In the genomic region with DNA sequence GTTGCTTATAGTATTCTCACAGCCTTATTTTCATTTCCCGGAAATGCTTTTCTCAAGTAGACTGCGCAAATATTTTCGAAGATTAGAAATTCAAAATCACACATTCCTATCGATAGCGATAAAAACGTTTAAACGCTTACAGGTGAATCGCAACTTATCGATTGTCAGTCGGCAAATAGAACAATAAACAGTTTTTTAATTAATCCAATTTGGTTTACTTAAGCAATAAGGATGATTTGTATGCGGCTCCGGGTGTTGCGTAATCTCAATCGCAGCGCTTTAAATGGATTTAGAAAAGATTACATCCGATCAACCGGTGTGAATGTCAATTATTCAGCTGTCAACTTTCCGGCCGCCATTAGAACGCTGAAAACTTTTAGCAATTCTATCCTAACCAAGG, we compare ENCODE assay signal across 4 fruit fly cellular contexts.
A peak's percentile ranks its signal among the peaks of the same experiment; 100 is the strongest.
TF ChIP-seq lines count a peak whose summit lies in the region.

TSS of gene CG6180 (plus strand) at position 122 of the 400 bp plus-strand sequence.
TSS of gene CG15484 (minus strand) at position 172 of the 400 bp plus-strand sequence.

- TF ChIP-seq CTCF in whole organism, embryonic (GFP tag; optimal IDR thresholded peaks at IDR 0.05; lab: Kevin White, UChicago), result no peak

TF ChIP-seq in whole organism, adult, 20 proteins besides CTCF, POLR2A, EP300 and RAD21:
- TF ChIP-seq bab1 (GFP tag; optimal IDR thresholded peaks at IDR 0.05; lab: Kevin White, UChicago) (peak; percentile 24), CG14711 (tag; optimal IDR thresholded peaks at IDR 0.05; lab: Kevin White, UChicago) (peak; percentile 20), pad (GFP tag; optimal IDR thresholded peaks at IDR 0.05; lab: Kevin White, UChicago) (no peak), Mnt (GFP tag; optimal IDR thresholded peaks at IDR 0.05; lab: Kevin White, UChicago) (no peak), CG12768 (GFP tag; optimal IDR thresholded peaks at IDR 0.05; lab: Kevin White, UChicago) (no peak), CG1620 (GFP tag; optimal IDR thresholded peaks at IDR 0.05; lab: Kevin White, UChicago) (no peak), CG7101 (tag; optimal IDR thresholded peaks at IDR 0.05; lab: Kevin White, UChicago) (no peak), tj (GFP tag; optimal IDR thresholded peaks at IDR 0.05; lab: Kevin White, UChicago) (no peak), ovo (GFP tag; optimal IDR thresholded peaks at IDR 0.05; lab: Kevin White, UChicago) (no peak)
TF ChIP-seq in whole organism, adult: peak in this region for 2.

TF ChIP-seq in whole organism, embryonic, 481 proteins besides CTCF, POLR2A, EP300 and RAD21 (continues in another document):
- TF ChIP-seq CG14860 (GFP tag; IDR thresholded peaks at IDR 0.05; lab: Robert Waterston, UW; ENCODE audit: partially characterized antibody) (0 out of 3 replicates have a peak, but pooled peaks have one; percentile 21), CG10147 (GFP tag; optimal IDR thresholded peaks at IDR 0.05; lab: Kevin White, UChicago) (no peak), nom (GFP tag; optimal IDR thresholded peaks at IDR 0.05; lab: Kevin White, UChicago) (no peak), Doc3 (GFP tag; IDR thresholded peaks at IDR 0.05; lab: Robert Waterston, UW; ENCODE audit: partially characterized antibody) (0 out of 3 replicates have a peak, but pooled peaks have one; percentile 37), Hand (GFP tag; optimal IDR thresholded peaks at IDR 0.05; lab: Kevin White, UChicago) (no peak), CG2712 (tag; optimal IDR thresholded peaks at IDR 0.05; lab: Kevin White, UChicago) (peak; percentile 29), Trl (optimal IDR thresholded peaks at IDR 0.05; lab: Kevin White, UChicago) (no peak), Trl (GFP tag; optimal IDR thresholded peaks at IDR 0.05; lab: Kevin White, UChicago) (no peak), CG4730 (GFP tag; IDR thresholded peaks at IDR 0.05; lab: Robert Waterston, UW) (no peak), CG12391 (tag; optimal IDR thresholded peaks at IDR 0.05; lab: Kevin White, UChicago) (no peak), CG5245 (GFP tag; optimal IDR thresholded peaks at IDR 0.05; lab: Kevin White, UChicago) (no peak), Pdp1 (GFP tag; optimal IDR thresholded peaks at IDR 0.05; lab: Kevin White, UChicago) (peak in 1 of 2 experiments; percentile 69), CG32767 (GFP tag; IDR thresholded peaks at IDR 0.05; lab: Robert Waterston, UW) (no peak), cwo (GFP tag; optimal IDR thresholded peaks at IDR 0.05; lab: Kevin White, UChicago) (no peak), unc-4 (GFP tag; IDR thresholded peaks at IDR 0.05; lab: Robert Waterston, UW; ENCODE audit: partially characterized antibody) (peak; percentile 52; the same call in 1 of the 2 replicates), E2f2 (GFP tag; IDR thresholded peaks at IDR 0.05; lab: Robert Waterston, UW) (peak; percentile 81), CG11247 (GFP tag; IDR thresholded peaks at IDR 0.05; lab: Robert Waterston, UW) (no peak), bbx (GFP tag; IDR thresholded peaks at IDR 0.05; lab: Robert Waterston, UW; ENCODE audit: partially characterized antibody) (peak; percentile 50), sd (tag; optimal IDR thresholded peaks at IDR 0.05; lab: Kevin White, UChicago) (no peak), mirr (GFP tag; optimal IDR thresholded peaks at IDR 0.05; lab: Kevin White, UChicago) (no peak), sens (GFP tag; lab: Kevin White, UChicago) (peak; percentile 70), Hsf (GFP tag; optimal IDR thresholded peaks at IDR 0.05; lab: Kevin White, UChicago) (no peak), CG14014 (GFP tag; IDR thresholded peaks at IDR 0.05; lab: Robert Waterston, UW) (no peak), Dip2 (GFP tag; IDR thresholded peaks at IDR 0.05; lab: Robert Waterston, UW) (no peak), BtbVII (GFP tag; optimal IDR thresholded peaks at IDR 0.05; lab: Kevin White, UChicago) (no peak)

TF ChIP-seq in whole organism, prepupa, 60 proteins besides CTCF, POLR2A, EP300 and RAD21:
- TF ChIP-seq Smox (GFP tag; optimal IDR thresholded peaks at IDR 0.05; lab: Kevin White, UChicago) (no peak), achi (GFP tag; optimal IDR thresholded peaks at IDR 0.05; lab: Kevin White, UChicago) (peak; percentile 91)

TF ChIP-seq in whole organism, wandering third instar larva, 38 proteins besides CTCF, POLR2A, EP300 and RAD21:
- TF ChIP-seq Myc (optimal IDR thresholded peaks at IDR 0.05; lab: Kevin White, UChicago) (peak; percentile 41), CG9705 (GFP tag; optimal IDR thresholded peaks at IDR 0.05; lab: Kevin White, UChicago) (peak; percentile 8), rgr (GFP tag; optimal IDR thresholded peaks at IDR 0.05; lab: Kevin White, UChicago) (peak; percentile 46), Hr83 (GFP tag; optimal IDR thresholded peaks at IDR 0.05; lab: Kevin White, UChicago; ENCODE audit: poor library complexity, severe bottlenecking) (no peak), fru (GFP tag; optimal IDR thresholded peaks at IDR 0.05; lab: Kevin White, UChicago) (no peak), Rel (GFP tag; optimal IDR thresholded peaks at IDR 0.05; lab: Kevin White, UChicago) (no peak), Rel (tag; optimal IDR thresholded peaks at IDR 0.05; lab: Kevin White, UChicago) (peak; percentile 56)
